Fruit fly (Drosophila melanogaster) whole organism, prepupa: ENCODE measurements around the gene CG3630.

Experiments used
- CG10669 ChIP-seq: fragments of 200-800 bp; sonication (Bioruptor generic); optimal IDR thresholded peaks from 3 replicates; lab custom pipeline; 2018; ENCODE audit warnings: missing biosample characterization, mild to moderate bottlenecking, missing genetic modification characterization, moderate library complexity
- CG11762 ChIP-seq: fragments of 200-800 bp; sonication (Bioruptor generic); optimal IDR thresholded peaks from 3 replicates; lab custom pipeline; 2016; ENCODE audit warnings: missing biosample characterization, missing genetic modification characterization; ENCODE audit not compliant: insufficient read depth
- CG11902 ChIP-seq: fragments of 200-800 bp; sonication (Bioruptor generic); optimal IDR thresholded peaks from 3 replicates; lab custom pipeline; 2016; ENCODE audit warnings: missing biosample characterization, missing genetic modification characterization
- CG31627 ChIP-seq: fragments of 200-800 bp; sonication (Bioruptor generic); optimal IDR thresholded peaks from 3 replicates; lab custom pipeline; 2016; ENCODE audit warnings: missing biosample characterization, missing genetic modification characterization
- CG4318 ChIP-seq: fragments of 200-800 bp; sonication (Bioruptor generic); optimal IDR thresholded peaks from 3 replicates; lab custom pipeline; 2017; ENCODE audit warnings: missing biosample characterization, mild to moderate bottlenecking, missing genetic modification characterization
- CG6163 ChIP-seq: fragments of 200-800 bp; sonication (Bioruptor generic); IDR thresholded peaks from 3 replicates; pipeline ENCODE4 v1.3.6; 2022; ENCODE audit warnings: missing biosample characterization, missing genetic modification characterization
- CG6792 ChIP-seq: fragments of 200-800 bp; sonication (Bioruptor generic); optimal IDR thresholded peaks from 3 replicates; lab custom pipeline; 2016; ENCODE audit warnings: missing biosample characterization, missing genetic modification characterization
- CG6808 ChIP-seq: fragments of 200-800 bp; sonication (Bioruptor generic); optimal IDR thresholded peaks from 3 replicates; lab custom pipeline; 2017; ENCODE audit warnings: missing biosample characterization, missing genetic modification characterization, mild to moderate bottlenecking, moderate library complexity, missing genetic modification reagents
- Gug ChIP-seq: fragments of 200-800 bp; sonication (Bioruptor generic); IDR thresholded peaks from 2 replicates; pipeline ENCODE4 v1.3.6; 2022; ENCODE audit warnings: missing biosample characterization, missing genetic modification characterization
- Hr39 ChIP-seq: fragments of 200-800 bp; sonication (Bioruptor generic); optimal IDR thresholded peaks from 2 replicates; lab custom pipeline; 2016; ENCODE audit warnings: missing biosample characterization, missing genetic modification characterization
- Lpt ChIP-seq: fragments of 200-800 bp; sonication (Bioruptor generic); optimal IDR thresholded peaks from 3 replicates; lab custom pipeline; 2016; ENCODE audit warnings: missing biosample characterization, missing genetic modification characterization
- achi ChIP-seq: fragments of 200-800 bp; sonication (Bioruptor generic); optimal IDR thresholded peaks from 3 replicates; lab custom pipeline; 2016; ENCODE audit warnings: missing biosample characterization, missing genetic modification characterization
- ss ChIP-seq, 2 experiments: fragments of 200-800 bp; sonication (Bioruptor generic); optimal IDR thresholded peaks; 2 replicates in 1 of 2; 3 replicates in 1 of 2; lab custom pipeline; 2017 to 2018; ENCODE audit warnings: mild to moderate bottlenecking in 2 of 2, missing biosample characterization in 2 of 2, missing genetic modification characterization in 2 of 2, moderate library complexity in 1 of 2
- topi ChIP-seq: fragments of 200-800 bp; sonication (Bioruptor generic); optimal IDR thresholded peaks from 3 replicates; lab custom pipeline; 2016; ENCODE audit warnings: missing biosample characterization, missing genetic modification characterization

DNA sequence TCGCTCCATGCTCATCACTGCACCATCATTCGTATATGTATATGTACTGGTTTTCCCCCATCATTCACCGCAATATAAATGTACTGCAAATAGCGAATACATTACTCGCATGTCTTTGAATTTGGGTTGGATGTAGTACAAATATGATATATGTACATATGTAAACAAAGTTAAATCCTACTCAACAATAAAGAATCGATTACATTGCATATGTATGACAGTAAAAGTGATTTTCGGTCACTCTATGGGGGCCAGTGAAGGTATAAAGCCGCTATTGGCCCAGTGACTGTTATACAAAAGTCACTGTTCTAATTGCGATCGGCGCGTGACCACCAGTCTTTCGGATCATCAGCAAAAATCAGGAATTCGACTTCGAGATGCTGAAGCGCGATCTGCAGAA, 25.5 kb downstream of the CG3630 start, which contains the start of gene CG3457:
- no peak for TF ChIP-seq CG6792 (GFP tag; lab: Kevin White, UChicago)
- TF ChIP-seq CG11902 (GFP tag; lab: Kevin White, UChicago), result no peak
- no peak for TF ChIP-seq Lpt (GFP tag; lab: Kevin White, UChicago)
- no peak for TF ChIP-seq CG11762
- TF ChIP-seq CG4318 (GFP tag; lab: Kevin White, UChicago), result no peak
- TF ChIP-seq Gug (GFP tag; lab: Robert Waterston, UW), result no peak
- TF ChIP-seq CG31627, result no peak
- no peak for TF ChIP-seq CG10669 (GFP tag; lab: Kevin White, UChicago)
- TF ChIP-seq ss (GFP tag; optimal IDR thresholded peaks at IDR 0.05; lab: Kevin White, UChicago), result no peak
- TF ChIP-seq CG6163, result no peak
- no peak for TF ChIP-seq CG6808 (GFP tag; lab: Kevin White, UChicago)
- TF ChIP-seq topi, result no peak
- no peak for TF ChIP-seq Hr39
- no peak for TF ChIP-seq achi
